Worm (Caenorhabditis elegans) whole organism, early embryonic: ENCODE results near the gene F10A3.17.

Experiments used
- B0310.2 ChIP-seq: sonication (generic microtip); optimal IDR thresholded peaks from 2 replicates; lab custom pipeline; 2016; ENCODE audit warnings: mild to moderate bottlenecking, missing genetic modification characterization, missing compliant biosample characterization
- F13C5.2 ChIP-seq: sonication (generic microtip); optimal IDR thresholded peaks from 2 replicates; lab custom pipeline; 2017; ENCODE audit warnings: mild to moderate bottlenecking, missing genetic modification characterization, inconsistent platforms, missing compliant biosample characterization
- aly-1 ChIP-seq: sonication (generic microtip); optimal IDR thresholded peaks from 2 replicates; lab custom pipeline; 2016; ENCODE audit warnings: missing genetic modification characterization, missing compliant biosample characterization
- ama-1 ChIP-seq: fragments of 150-350 bp; optimal IDR thresholded peaks from 2 replicates; lab custom pipeline; 2014
- ceh-13 ChIP-seq: fragments of 200-800 bp; sonication (Bioruptor generic); optimal IDR thresholded peaks from 2 replicates; lab custom pipeline; 2018; ENCODE audit warnings: mild to moderate bottlenecking, missing genetic modification characterization, missing compliant biosample characterization
- ceh-36 ChIP-seq: sonication (generic microtip); optimal IDR thresholded peaks from 2 replicates; lab custom pipeline; 2016; ENCODE audit warnings: missing genetic modification characterization, inconsistent platforms, missing compliant biosample characterization
- ets-7 ChIP-seq: sonication (generic microtip); optimal IDR thresholded peaks from 2 replicates; lab custom pipeline; 2016; ENCODE audit warnings: missing genotype, missing genetic modification characterization, missing compliant biosample characterization
- flt-1 ChIP-seq: fragments of 200-800 bp; sonication (Bioruptor generic); IDR thresholded peaks from 2 replicates; pipeline ENCODE4 v1.3.6; 2022; ENCODE audit warnings: missing genetic modification characterization, missing compliant biosample characterization
- hmbx-1 ChIP-seq: sonication (generic microtip); optimal IDR thresholded peaks from 2 replicates; lab custom pipeline; 2016; ENCODE audit warnings: mild to moderate bottlenecking, missing genetic modification characterization, missing compliant biosample characterization
- hmg-4 ChIP-seq: fragments of 200-800 bp; sonication (Bioruptor generic); optimal IDR thresholded peaks from 2 replicates; lab custom pipeline; 2018; ENCODE audit warnings: mild to moderate bottlenecking, missing genetic modification characterization, missing compliant biosample characterization
- hnd-1 ChIP-seq: sonication (generic microtip); optimal IDR thresholded peaks from 2 replicates; lab custom pipeline; 2016; ENCODE audit warnings: missing genetic modification characterization, missing compliant biosample characterization
- pes-1 ChIP-seq: fragments of 200-800 bp; sonication (Bioruptor generic); IDR thresholded peaks from 2 replicates; pipeline ENCODE4 v1.3.6; 2022; ENCODE audit warnings: missing genetic modification reagents, missing genetic modification characterization, missing compliant biosample characterization
- scrt-1 ChIP-seq: fragments of 200-800 bp; sonication (Bioruptor generic); IDR thresholded peaks from 2 replicates; pipeline ENCODE4 v1.3.6; 2022; ENCODE audit warnings: missing genetic modification characterization, missing compliant biosample characterization
- sea-1 ChIP-seq: fragments of 200-800 bp; sonication (Bioruptor generic); conservative IDR thresholded peaks from 2 replicates; pipeline ENCODE4 v1.3.6; 2022; ENCODE audit warnings: missing genetic modification characterization, missing compliant biosample characterization
- tbx-11 ChIP-seq: fragments of 200-800 bp; sonication (Bioruptor generic); IDR thresholded peaks from 2 replicates; pipeline ENCODE4 v1.3.6; 2022; ENCODE audit warnings: missing genetic modification characterization, missing compliant biosample characterization
- tbx-37 ChIP-seq: fragments of 200-800 bp; sonication (Bioruptor generic); conservative IDR thresholded peaks from 2 replicates; pipeline ENCODE4 v1.3.6; 2022; ENCODE audit warnings: missing genetic modification reagents, missing genetic modification characterization, missing compliant biosample characterization
- tra-4 ChIP-seq: sonication (generic microtip); optimal IDR thresholded peaks from 2 replicates; lab custom pipeline; 2017; ENCODE audit warnings: missing genetic modification characterization, missing compliant biosample characterization

F10A3.17 gene

DNA sequence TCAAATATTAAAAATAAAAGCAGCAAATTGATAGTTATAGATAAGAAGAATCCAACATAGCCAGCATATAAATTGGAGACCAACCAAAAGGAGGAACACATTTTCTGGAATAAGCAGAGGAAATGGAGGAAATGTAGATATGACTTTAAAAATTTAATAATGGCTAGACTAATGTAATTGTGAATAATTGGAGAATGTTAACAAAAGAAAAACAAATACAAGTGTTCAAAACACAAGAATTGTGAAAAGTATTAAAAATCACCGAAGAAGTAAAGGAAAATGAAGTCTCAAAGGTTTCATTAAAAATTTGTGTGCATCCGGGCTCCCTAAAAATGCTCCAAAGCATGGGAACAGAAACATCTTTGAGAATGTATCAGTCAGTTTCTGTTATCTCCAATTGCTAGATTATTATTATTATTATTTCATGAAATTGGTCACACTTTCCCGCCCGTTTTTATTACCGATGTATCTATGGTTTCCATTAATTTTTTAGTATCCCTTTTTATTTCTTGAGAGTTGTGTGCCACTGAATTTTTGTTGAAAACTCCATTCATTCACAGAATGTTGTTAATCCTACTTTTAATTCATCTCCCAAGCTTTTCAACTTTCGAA lies 2.7 kb upstream of the F10A3.17 start, which contains the start of the genes str-109 and F10A3.11:
Gene str-109, minus strand, starts transcription at position 101 of the 612 bp plus-strand sequence.
Gene F10A3.11, plus strand, starts transcription at position 562 of the 612 bp plus-strand sequence.
- no peak for TF ChIP-seq tra-4 (tag; lab: Kevin White, UChicago)
- no peak for TF ChIP-seq tbx-37 (GFP tag; lab: Robert Waterston, UW)
- TF ChIP-seq hmg-4 (GFP tag; lab: Kevin White, UChicago) = no peak
- no peak for TF ChIP-seq hmbx-1 (tag; lab: Kevin White, UChicago)
- TF ChIP-seq flt-1 = no peak
- no peak for TF ChIP-seq aly-1 (tag; lab: Kevin White, UChicago)
- TF ChIP-seq hnd-1 (tag; lab: Kevin White, UChicago) = no peak
- TF ChIP-seq sea-1 (GFP tag; lab: Robert Waterston, UW) = no peak

- no peak for TF ChIP-seq F13C5.2 (tag; lab: Kevin White, UChicago)
- no peak for TF ChIP-seq ama-1 (lab: Kevin White, UChicago)
- no peak for TF ChIP-seq hmg-4 (GFP tag; lab: Kevin White, UChicago)
- TF ChIP-seq tbx-11 = no peak
- no peak for TF ChIP-seq ets-7 (tag; lab: Kevin White, UChicago)
- TF ChIP-seq scrt-1 (GFP tag; lab: Robert Waterston, UW) = no peak
- TF ChIP-seq ceh-36 (tag; lab: Kevin White, UChicago) = no peak
- TF ChIP-seq ceh-13 (GFP tag; lab: Kevin White, UChicago) = no peak
- no peak for TF ChIP-seq aly-1 (tag; lab: Kevin White, UChicago)
- TF ChIP-seq B0310.2 (tag; lab: Kevin White, UChicago) = no peak
Observed at ce11 chrV:16160087-16160486, 593 bp upstream of the F10A3.17 start.

ce11 chrV:16158391-16158790 lies 1.1 kb downstream of the F10A3.17 start, which contains the start of gene str-99:
Gene str-99 (minus strand): TSS chrV:16158491.
- TF ChIP-seq sea-1 (GFP tag; lab: Robert Waterston, UW) (no peak), aly-1 (tag; lab: Kevin White, UChicago) (no peak), ceh-13 (GFP tag; lab: Kevin White, UChicago) (no peak), B0310.2 (tag; lab: Kevin White, UChicago) (no peak), hmg-4 (GFP tag; lab: Kevin White, UChicago) (no peak), hmbx-1 (tag; lab: Kevin White, UChicago) (no peak), ceh-36 (tag; lab: Kevin White, UChicago) (no peak), tbx-37 (GFP tag; lab: Robert Waterston, UW) (no peak), hnd-1 (tag; lab: Kevin White, UChicago) (no peak), pes-1 (GFP tag; lab: Robert Waterston, UW) (no peak), ets-7 (tag; lab: Kevin White, UChicago) (no peak), scrt-1 (GFP tag; lab: Robert Waterston, UW) (no peak), F13C5.2 (tag; lab: Kevin White, UChicago) (no peak), tra-4 (tag; lab: Kevin White, UChicago) (no peak), tbx-11 (no peak), flt-1 (no peak), ama-1 (lab: Kevin White, UChicago) (no peak)

ce11 chrV:16155111-16155510 lies 4.4 kb downstream of the F10A3.17 start, which contains the start of gene str-97:
Gene str-97 (minus strand): TSS chrV:16155211.
- TF ChIP-seq hnd-1 (tag; lab: Kevin White, UChicago) (no peak), aly-1 (tag; lab: Kevin White, UChicago) (no peak), ama-1 (lab: Kevin White, UChicago) (no peak), F13C5.2 (tag; lab: Kevin White, UChicago) (no peak), flt-1 (no peak), hmg-4 (GFP tag; lab: Kevin White, UChicago) (no peak), pes-1 (GFP tag; lab: Robert Waterston, UW) (no peak), ceh-36 (tag; lab: Kevin White, UChicago) (no peak), tbx-11 (no peak), tbx-37 (GFP tag; lab: Robert Waterston, UW) (no peak), sea-1 (GFP tag; lab: Robert Waterston, UW) (no peak), hmbx-1 (tag; lab: Kevin White, UChicago) (no peak), tra-4 (tag; lab: Kevin White, UChicago) (no peak), B0310.2 (tag; lab: Kevin White, UChicago) (no peak), ets-7 (tag; lab: Kevin White, UChicago) (no peak), ceh-13 (GFP tag; lab: Kevin White, UChicago) (no peak), scrt-1 (GFP tag; lab: Robert Waterston, UW) (no peak)

- no peak for TF ChIP-seq ets-7 (tag; lab: Kevin White, UChicago)
- TF ChIP-seq sea-1 (GFP tag; lab: Robert Waterston, UW) = no peak
- no peak for TF ChIP-seq aly-1 (tag; lab: Kevin White, UChicago)
- no peak for TF ChIP-seq scrt-1 (GFP tag; lab: Robert Waterston, UW)
- TF ChIP-seq hmg-4 (GFP tag; lab: Kevin White, UChicago) = no peak
- TF ChIP-seq tra-4 (tag; lab: Kevin White, UChicago) = no peak
- no peak for TF ChIP-seq ceh-36 (tag; lab: Kevin White, UChicago)
- no peak for TF ChIP-seq tbx-37 (GFP tag; lab: Robert Waterston, UW)
- TF ChIP-seq ama-1 (lab: Kevin White, UChicago) = no peak
- no peak for TF ChIP-seq F13C5.2 (tag; lab: Kevin White, UChicago)
- no peak for TF ChIP-seq hmbx-1 (tag; lab: Kevin White, UChicago)
- no peak for TF ChIP-seq ceh-13 (GFP tag; lab: Kevin White, UChicago)
Observed at ce11 chrV:16153375-16153774, 6.1 kb downstream of the F10A3.17 start, which contains the start of gene str-254. Gene str-254 (minus strand): TSS chrV:16153475.

DNA sequence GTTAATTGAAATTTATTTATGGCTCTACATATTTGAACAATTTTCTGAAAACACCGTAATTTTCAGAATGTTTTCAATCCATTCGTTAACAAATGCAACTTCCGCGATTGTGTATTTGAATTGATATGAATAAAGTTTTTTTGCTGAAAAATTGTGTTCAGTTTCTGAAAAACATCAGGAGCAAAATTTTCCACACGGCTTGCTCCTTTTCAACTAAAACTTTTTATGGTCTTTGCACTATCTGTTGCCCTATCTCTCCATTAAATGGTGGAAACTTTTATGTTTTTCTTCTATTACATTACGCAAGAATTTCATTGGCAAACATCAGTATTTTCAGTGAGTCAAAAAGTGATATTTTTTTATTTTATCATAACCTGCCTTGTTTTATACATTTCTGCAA lies 10.7 kb downstream of the F10A3.17 start, which contains the start of gene F10A3.4:
Gene F10A3.4, plus strand, starts transcription at position 301 of the 400 bp plus-strand sequence.
- TF ChIP-seq hnd-1 (tag; lab: Kevin White, UChicago) (no peak), aly-1 (tag; lab: Kevin White, UChicago) (no peak), flt-1 (no peak), pes-1 (GFP tag; lab: Robert Waterston, UW) (no peak), sea-1 (GFP tag; lab: Robert Waterston, UW) (no peak), F13C5.2 (tag; lab: Kevin White, UChicago) (no peak), tbx-37 (GFP tag; lab: Robert Waterston, UW) (no peak), hmg-4 (GFP tag; lab: Kevin White, UChicago) (no peak), tbx-11 (no peak), tra-4 (tag; lab: Kevin White, UChicago) (no peak), ceh-13 (GFP tag; lab: Kevin White, UChicago) (no peak), scrt-1 (GFP tag; lab: Robert Waterston, UW) (no peak), B0310.2 (tag; lab: Kevin White, UChicago) (no peak), ceh-36 (tag; lab: Kevin White, UChicago) (no peak), ama-1 (lab: Kevin White, UChicago) (no peak), hmbx-1 (tag; lab: Kevin White, UChicago) (no peak), ets-7 (tag; lab: Kevin White, UChicago) (no peak)
